Worm (Caenorhabditis elegans) whole organism, early embryonic: ENCODE results near the gene rha-2.

Experiments
- ama-1 ChIP-seq: fragments of 150-350 bp; optimal IDR thresholded peaks from 2 replicates; lab custom pipeline; 2014
- tbx-37 ChIP-seq: fragments of 200-800 bp; sonication (Bioruptor generic); conservative IDR thresholded peaks from 2 replicates; pipeline ENCODE4 v1.3.6; 2022; ENCODE audit warnings: missing genetic modification reagents, missing genetic modification characterization, missing compliant biosample characterization

- no peak for TF ChIP-seq tbx-37 (GFP tag; lab: Robert Waterston, UW)
- TF ChIP-seq ama-1 = no peak
Observed at ce11 chrIII:8621982-8622381, 7.6 kb upstream of the rha-2 start.
